Fruit fly (Drosophila melanogaster) whole organism, adult: Measurements from ENCODE around the gene CG17032.

Experiments used
- CG11617 ChIP-seq: fragments of 200-800 bp; sonication (Bioruptor generic); optimal IDR thresholded peaks from 2 replicates; lab custom pipeline; 2017; ENCODE audit warnings: mild to moderate bottlenecking, missing biosample characterization, missing genetic modification reagents, missing genetic modification characterization
- CG12768 ChIP-seq: fragments of 200-800 bp; sonication (Bioruptor generic); optimal IDR thresholded peaks from 2 replicates; lab custom pipeline; 2017; ENCODE audit warnings: missing biosample characterization, missing genetic modification characterization, mild to moderate bottlenecking, moderate library complexity, missing genetic modification reagents
- CG14711 ChIP-seq: fragments of 200-800 bp; sonication (Bioruptor generic); optimal IDR thresholded peaks from 2 replicates; lab custom pipeline; 2018; ENCODE audit warnings: missing biosample characterization, mild to moderate bottlenecking, missing genetic modification characterization, moderate library complexity
- CG1620 ChIP-seq: fragments of 200-800 bp; sonication (Bioruptor generic); optimal IDR thresholded peaks from 2 replicates; lab custom pipeline; 2016; ENCODE audit warnings: missing biosample characterization, missing genetic modification characterization
- CG33017 ChIP-seq: fragments of 200-800 bp; sonication (Bioruptor generic); optimal IDR thresholded peaks from 2 replicates; lab custom pipeline; 2018; ENCODE audit warnings: missing biosample characterization, mild to moderate bottlenecking, missing genetic modification characterization, moderate library complexity
- CG5204 ChIP-seq: fragments of 200-800 bp; sonication (Bioruptor generic); optimal IDR thresholded peaks from 2 replicates; lab custom pipeline; 2016; ENCODE audit warnings: missing biosample characterization, missing genetic modification characterization
- CG7045 ChIP-seq: fragments of 200-800 bp; sonication (Bioruptor generic); optimal IDR thresholded peaks from 2 replicates; lab custom pipeline; 2017; ENCODE audit warnings: missing biosample characterization, mild to moderate bottlenecking, missing genetic modification characterization
- CG7101 ChIP-seq: fragments of 200-800 bp; sonication (Bioruptor generic); optimal IDR thresholded peaks from 2 replicates; lab custom pipeline; 2018; ENCODE audit warnings: missing biosample characterization, mild to moderate bottlenecking, missing genetic modification characterization, moderate library complexity
- Clk ChIP-seq: fragments of 200-800 bp; sonication (Bioruptor generic); optimal IDR thresholded peaks from 2 replicates; lab custom pipeline; 2017; ENCODE audit warnings: missing biosample characterization, missing genetic modification characterization
- Crg-1 ChIP-seq: fragments of 200-800 bp; sonication (Bioruptor generic); optimal IDR thresholded peaks from 2 replicates; lab custom pipeline; 2016; ENCODE audit warnings: missing biosample characterization, missing genetic modification characterization
- Hr96 ChIP-seq: fragments of 200-800 bp; sonication (Bioruptor generic); optimal IDR thresholded peaks from 2 replicates; lab custom pipeline; 2016; ENCODE audit warnings: missing biosample characterization, missing genetic modification characterization
- Mnt ChIP-seq: fragments of 200-800 bp; sonication (Bioruptor generic); optimal IDR thresholded peaks from 2 replicates; lab custom pipeline; 2016; ENCODE audit warnings: missing biosample characterization, mild to moderate bottlenecking, missing genetic modification characterization
- bab1 ChIP-seq: fragments of 200-800 bp; sonication (Bioruptor generic); optimal IDR thresholded peaks from 3 replicates; lab custom pipeline; 2019; ENCODE audit warnings: missing biosample characterization, mild to moderate bottlenecking, missing genetic modification characterization, moderate library complexity
- cic ChIP-seq: fragments of 200-800 bp; sonication (Bioruptor generic); optimal IDR thresholded peaks from 2 replicates; lab custom pipeline; 2017; ENCODE audit warnings: missing biosample characterization, mild to moderate bottlenecking, missing genetic modification characterization, moderate library complexity
- cnc ChIP-seq, 2 experiments: fragments of >200 bp; optimal IDR thresholded peaks; 2 replicates each; lab custom pipeline; 2017
- kay ChIP-seq: fragments of 200-800 bp; sonication (Bioruptor generic); peaks from one replicate; lab custom pipeline; 2016; ENCODE audit warnings: missing biosample characterization, missing genetic modification characterization, borderline replicate concordance
- ovo ChIP-seq: fragments of 200-800 bp; sonication (Bioruptor generic); optimal IDR thresholded peaks from 2 replicates; lab custom pipeline; 2016; ENCODE audit warnings: missing biosample characterization, missing genetic modification characterization
- pad ChIP-seq: fragments of 200-800 bp; sonication (Bioruptor generic); optimal IDR thresholded peaks from 3 replicates; lab custom pipeline; 2017; ENCODE audit warnings: missing biosample characterization, missing genetic modification characterization, mild to moderate bottlenecking, moderate library complexity, missing genetic modification reagents
- tj ChIP-seq: fragments of 200-800 bp; sonication (Bioruptor generic); optimal IDR thresholded peaks from 3 replicates; lab custom pipeline; 2017; ENCODE audit warnings: missing biosample characterization, mild to moderate bottlenecking, missing genetic modification characterization, moderate library complexity
- toe ChIP-seq: fragments of 200-800 bp; sonication (Bioruptor generic); optimal IDR thresholded peaks from 2 replicates; lab custom pipeline; 2016; ENCODE audit warnings: missing biosample characterization, missing genetic modification characterization

CG17032 gene

dm6 chr3L:16002116-16002716, 43.6 kb downstream of the CG17032 start:
- TF ChIP-seq ovo (GFP tag; lab: Kevin White, UChicago) (peak; percentile 41), Mnt (GFP tag; lab: Kevin White, UChicago) (no peak), pad (GFP tag; lab: Kevin White, UChicago) (no peak), Crg-1 (no peak), CG7045 (GFP tag; lab: Kevin White, UChicago) (no peak), CG11617 (GFP tag; lab: Kevin White, UChicago) (peak; percentile 60), CG33017 (tag; lab: Kevin White, UChicago) (peak; percentile 79), kay (peak; percentile 94), CG12768 (GFP tag; lab: Kevin White, UChicago) (peak; percentile 40), Hr96 (GFP tag; lab: Kevin White, UChicago) (peak; percentile 20), CG1620 (no peak), bab1 (no peak), toe (GFP tag; lab: Kevin White, UChicago) (no peak), tj (GFP tag; lab: Kevin White, UChicago) (no peak), cic (GFP tag; lab: Kevin White, UChicago) (peak; percentile 55), CG7101 (tag; lab: Kevin White, UChicago) (peak; percentile 50), cnc (optimal IDR thresholded peaks at IDR 0.05; lab: Kevin White, UChicago) (no peak), CG5204 (GFP tag; lab: Kevin White, UChicago) (no peak), Clk (GFP tag; lab: Kevin White, UChicago) (no peak), CG14711 (tag; lab: Kevin White, UChicago) (no peak)

- TF ChIP-seq Crg-1 (no peak), pad (GFP tag; lab: Kevin White, UChicago) (no peak), cic (GFP tag; lab: Kevin White, UChicago) (peak; percentile 68), CG33017 (tag; lab: Kevin White, UChicago) (peak; percentile 15), bab1 (peak; percentile 45), Clk (GFP tag; lab: Kevin White, UChicago) (no peak), CG1620 (peak; percentile 26), CG7101 (tag; lab: Kevin White, UChicago) (peak; percentile 69), CG14711 (tag; lab: Kevin White, UChicago) (peak; percentile 49), cnc (optimal IDR thresholded peaks at IDR 0.05; lab: Kevin White, UChicago) (no peak), CG7045 (GFP tag; lab: Kevin White, UChicago) (peak; percentile 25), toe (GFP tag; lab: Kevin White, UChicago) (peak; percentile 57), kay (no peak), Hr96 (GFP tag; lab: Kevin White, UChicago) (peak; percentile 22), CG11617 (GFP tag; lab: Kevin White, UChicago) (peak; percentile 44), tj (GFP tag; lab: Kevin White, UChicago) (peak; percentile 39), ovo (GFP tag; lab: Kevin White, UChicago) (peak; percentile 35), Mnt (GFP tag; lab: Kevin White, UChicago) (peak; percentile 62), CG12768 (GFP tag; lab: Kevin White, UChicago) (peak; percentile 71), CG5204 (GFP tag; lab: Kevin White, UChicago) (no peak)
These were observed 46.0 kb downstream of the CG17032 start, which contains the start of the genes hzg and mRpS31 for dm6 chr3L:16004401-16005237. Gene hzg, minus strand, starts transcription at chr3L:16004736. Gene mRpS31, plus strand, starts transcription at chr3L:16005193.

- peak; percentile 60 for TF ChIP-seq cic (GFP tag; lab: Kevin White, UChicago)
- TF ChIP-seq CG33017 (tag; lab: Kevin White, UChicago) = no peak
These were observed 51.5 kb downstream of the CG17032 start for dm6 chr3L:16010176-16010575.
